Fruit fly (Drosophila melanogaster) whole organism, embryonic: ENCODE results near the gene Pvf2.

Source experiments
- Asciz ChIP-seq: fragments of 200-800 bp; sonication (Bioruptor generic); optimal IDR thresholded peaks from 2 replicates; lab custom pipeline; 2017; ENCODE audit warnings: missing biosample characterization, mild to moderate bottlenecking, missing genetic modification characterization, missing genetic modification reagents
- B-H1 ChIP-seq: fragments of 200-800 bp; sonication (Bioruptor generic); IDR thresholded peaks from 3 replicates; pipeline ENCODE4 v1.3.6; 2022; ENCODE audit warnings: missing biosample characterization, missing genetic modification characterization
- B-H2 ChIP-seq: fragments of 200-800 bp; sonication (Bioruptor generic); optimal IDR thresholded peaks from 2 replicates; lab custom pipeline; 2018; ENCODE audit warnings: missing biosample characterization, mild to moderate bottlenecking, missing genetic modification characterization
- Blimp-1 ChIP-seq: fragments of 200-800 bp; sonication (Bioruptor generic); optimal IDR thresholded peaks from 3 replicates; lab custom pipeline; 2018; ENCODE audit warnings: missing biosample characterization, missing genetic modification characterization, mild to moderate bottlenecking, moderate library complexity, missing genetic modification reagents
- CG11398 ChIP-seq: fragments of 200-800 bp; sonication (Bioruptor generic); optimal IDR thresholded peaks from 2 replicates; lab custom pipeline; 2016; ENCODE audit warnings: missing biosample characterization, missing genetic modification characterization
- CG13624 ChIP-seq: fragments of 200-800 bp; sonication (Bioruptor generic); optimal IDR thresholded peaks from 2 replicates; lab custom pipeline; 2016; ENCODE audit warnings: missing biosample characterization, missing genetic modification characterization
- CG14667 ChIP-seq: fragments of 200-800 bp; sonication (Bioruptor generic); IDR thresholded peaks from 2 replicates; pipeline ENCODE4 v1.3.6; 2022; ENCODE audit warnings: missing biosample characterization, missing genetic modification characterization
- CG14710 ChIP-seq: fragments of 200-800 bp; sonication (Bioruptor generic); optimal IDR thresholded peaks from 3 replicates; lab custom pipeline; 2019; ENCODE audit warnings: missing biosample characterization, mild to moderate bottlenecking, missing genetic modification characterization, moderate library complexity
- CG18619 ChIP-seq: fragments of 200-800 bp; sonication (Bioruptor generic); optimal IDR thresholded peaks from 3 replicates; lab custom pipeline; 2017; ENCODE audit warnings: missing biosample characterization, mild to moderate bottlenecking, missing genetic modification characterization
- CG31441 ChIP-seq: fragments of 200-800 bp; sonication (Bioruptor generic); IDR thresholded peaks from 2 replicates; pipeline ENCODE4 v1.3.6; 2022; ENCODE audit warnings: missing biosample characterization, missing genetic modification characterization
- CG34376 ChIP-seq: fragments of 200-800 bp; sonication (Bioruptor generic); optimal IDR thresholded peaks from 2 replicates; lab custom pipeline; 2018; ENCODE audit warnings: missing biosample characterization, mild to moderate bottlenecking, missing genetic modification characterization
- CG4730 ChIP-seq: fragments of 200-800 bp; sonication (Bioruptor generic); IDR thresholded peaks from 2 replicates; pipeline ENCODE4 v1.3.6; 2022; ENCODE audit warnings: missing biosample characterization, missing genetic modification characterization
- CG9609 ChIP-seq: fragments of 200-800 bp; sonication (Bioruptor generic); optimal IDR thresholded peaks from 3 replicates; lab custom pipeline; 2016; ENCODE audit warnings: missing biosample characterization, missing genetic modification characterization
- Dll ChIP-seq: fragments of 200-800 bp; sonication (Bioruptor generic); IDR thresholded peaks from 4 replicates; pipeline ENCODE4 v1.3.6; 2022; ENCODE audit warnings: missing biosample characterization, missing genetic modification characterization; ENCODE audit not compliant: partially characterized antibody
- Dref ChIP-seq: fragments of 200-800 bp; sonication (Bioruptor generic); IDR thresholded peaks from 2 replicates; pipeline ENCODE4 v1.3.6; 2022; ENCODE audit warnings: missing biosample characterization, missing genetic modification characterization
- Ets65A ChIP-seq: fragments of 200-800 bp; sonication (Bioruptor generic); peaks from one replicate; lab custom pipeline; 2016; ENCODE audit warnings: missing biosample characterization, missing genetic modification characterization
- Meics ChIP-seq: fragments of 200-800 bp; sonication (Bioruptor generic); optimal IDR thresholded peaks from 2 replicates; lab custom pipeline; 2017; ENCODE audit warnings: missing biosample characterization, mild to moderate bottlenecking, missing genetic modification characterization
- NC2β ChIP-seq: fragments of 200-800 bp; sonication (Bioruptor generic); optimal IDR thresholded peaks from 2 replicates; lab custom pipeline; 2016; ENCODE audit warnings: missing biosample characterization, missing genetic modification characterization
- Rfx ChIP-seq: fragments of 200-800 bp; sonication (Bioruptor generic); IDR thresholded peaks from 2 replicates; pipeline ENCODE4 v1.3.6; 2022; ENCODE audit warnings: missing biosample characterization, missing genetic modification characterization
- Scr ChIP-seq: fragments of 200-800 bp; sonication (Bioruptor generic); IDR thresholded peaks from 2 replicates; pipeline ENCODE4 v1.3.6; 2022; ENCODE audit warnings: missing biosample characterization, missing genetic modification characterization; ENCODE audit not compliant: partially characterized antibody
- Side ChIP-seq: fragments of 200-800 bp; sonication (Bioruptor generic); optimal IDR thresholded peaks from 2 replicates; lab custom pipeline; 2016; ENCODE audit warnings: missing biosample characterization, missing genetic modification characterization
- ase ChIP-seq: fragments of 200-800 bp; sonication (Bioruptor generic); IDR thresholded peaks from 3 replicates; pipeline ENCODE4 v1.3.6; 2022; ENCODE audit warnings: missing biosample characterization, missing genetic modification characterization
- disco-r ChIP-seq: fragments of 200-800 bp; sonication (Bioruptor generic); optimal IDR thresholded peaks from 2 replicates; lab custom pipeline; 2016; ENCODE audit warnings: missing biosample characterization, missing genetic modification characterization
- ftz-f1 ChIP-seq: fragments of 200-800 bp; sonication (Bioruptor generic); optimal IDR thresholded peaks from 2 replicates; lab custom pipeline; 2016; ENCODE audit warnings: missing biosample characterization, missing genetic modification characterization
- gsb-n ChIP-seq: fragments of 200-800 bp; sonication (Bioruptor generic); optimal IDR thresholded peaks from 3 replicates; lab custom pipeline; 2018; ENCODE audit warnings: missing biosample characterization, mild to moderate bottlenecking, missing genetic modification characterization
- gt ChIP-seq: fragments of 200-800 bp; sonication (Bioruptor generic); IDR thresholded peaks from 2 replicates; pipeline ENCODE4 v1.3.6; 2022; ENCODE audit warnings: missing biosample characterization, missing genetic modification characterization
- knrl ChIP-seq: fragments of 200-800 bp; sonication (Bioruptor generic); IDR thresholded peaks from 3 replicates; pipeline ENCODE4 v1.3.6; 2022; ENCODE audit warnings: missing biosample characterization, missing genetic modification characterization; ENCODE audit not compliant: partially characterized antibody
- lbe ChIP-seq: fragments of 200-800 bp; sonication (Bioruptor generic); optimal IDR thresholded peaks from 2 replicates; lab custom pipeline; 2016; ENCODE audit warnings: missing biosample characterization, mild to moderate bottlenecking, missing genetic modification characterization
- lov ChIP-seq, 2 experiments: fragments of 200-800 bp in 1 of 2; fragments of >200 bp in 1 of 2; sonication (Bioruptor generic) in 1 of 2; IDR thresholded peaks in 1 of 2; optimal IDR thresholded peaks in 1 of 2; 2 replicates in 1 of 2; 3 replicates in 1 of 2; pipeline versions ENCODE4 v1.3.6 to Lab custom; 2017 to 2022; ENCODE audit warnings: missing biosample characterization in 1 of 2, missing genetic modification characterization in 1 of 2
- mld ChIP-seq: fragments of 200-800 bp; sonication (Bioruptor generic); IDR thresholded peaks from 3 replicates; pipeline ENCODE4 v1.3.6; 2022; ENCODE audit warnings: missing biosample characterization, missing genetic modification characterization; ENCODE audit not compliant: partially characterized antibody
- nerfin-1 ChIP-seq: fragments of 200-800 bp; sonication (Bioruptor generic); optimal IDR thresholded peaks from 3 replicates; lab custom pipeline; 2019; ENCODE audit warnings: missing biosample characterization, mild to moderate bottlenecking, missing genetic modification characterization, moderate library complexity
- nerfin-2 ChIP-seq: fragments of 200-800 bp; sonication (Bioruptor generic); IDR thresholded peaks from 2 replicates; pipeline ENCODE4 v1.3.6; 2022; ENCODE audit warnings: missing biosample characterization, missing genetic modification characterization; ENCODE audit not compliant: partially characterized antibody
- nmo ChIP-seq: fragments of 200-800 bp; sonication (Bioruptor generic); optimal IDR thresholded peaks from 2 replicates; lab custom pipeline; 2018; ENCODE audit warnings: missing biosample characterization, mild to moderate bottlenecking, missing genetic modification characterization, moderate library complexity
- oc ChIP-seq: fragments of 200-800 bp; sonication (Bioruptor generic); optimal IDR thresholded peaks from 2 replicates; lab custom pipeline; 2018; ENCODE audit warnings: missing biosample characterization, mild to moderate bottlenecking, missing genetic modification characterization, moderate library complexity
- pho ChIP-seq: fragments of 200-800 bp; sonication (Bioruptor generic); optimal IDR thresholded peaks from 2 replicates; lab custom pipeline; 2016; ENCODE audit warnings: missing biosample characterization, missing genetic modification characterization
- phol ChIP-seq: fragments of 200-800 bp; sonication (Bioruptor generic); optimal IDR thresholded peaks from 3 replicates; lab custom pipeline; 2018; ENCODE audit warnings: missing biosample characterization, mild to moderate bottlenecking, missing genetic modification characterization, moderate library complexity
- pita ChIP-seq: fragments of 200-800 bp; sonication (Bioruptor generic); optimal IDR thresholded peaks from 2 replicates; lab custom pipeline; 2017; ENCODE audit warnings: missing biosample characterization, mild to moderate bottlenecking, missing genetic modification characterization
- pnt ChIP-seq: fragments of 200-800 bp; sonication (Bioruptor generic); optimal IDR thresholded peaks from 3 replicates; lab custom pipeline; 2016; ENCODE audit warnings: missing biosample characterization, missing genetic modification characterization
- seq ChIP-seq: fragments of 200-800 bp; sonication (Bioruptor generic); IDR thresholded peaks from 2 replicates; pipeline ENCODE4 v1.3.6; 2022; ENCODE audit warnings: missing biosample characterization, missing genetic modification characterization
- sisA ChIP-seq: fragments of 200-800 bp; sonication (Bioruptor generic); IDR thresholded peaks from 2 replicates; pipeline ENCODE4 v1.3.6; 2022; ENCODE audit warnings: missing biosample characterization, missing genetic modification characterization
- slp2 ChIP-seq: fragments of 200-800 bp; sonication (Bioruptor generic); optimal IDR thresholded peaks from 2 replicates; lab custom pipeline; 2016; ENCODE audit warnings: missing biosample characterization, missing genetic modification characterization
- sna ChIP-seq: fragments of 200-800 bp; sonication (Bioruptor generic); IDR thresholded peaks from 2 replicates; pipeline ENCODE4 v1.3.6; 2022; ENCODE audit warnings: missing biosample characterization, missing genetic modification characterization; ENCODE audit not compliant: partially characterized antibody
- tin ChIP-seq: fragments of 200-800 bp; sonication (Bioruptor generic); optimal IDR thresholded peaks from 3 replicates; lab custom pipeline; 2016; ENCODE audit warnings: missing biosample characterization, missing genetic modification characterization
- ttk ChIP-seq: fragments of 200-800 bp; sonication (Bioruptor generic); IDR thresholded peaks from 2 replicates; pipeline ENCODE4 v2.1.2; 2022; ENCODE audit warnings: missing biosample characterization, missing genetic modification characterization
- twi ChIP-seq: fragments of 200-800 bp; optimal IDR thresholded peaks from 2 replicates; lab custom pipeline; 2019; ENCODE audit warnings: missing biosample characterization, mild to moderate bottlenecking, missing genetic modification characterization, moderate library complexity
- tx ChIP-seq: fragments of 200-800 bp; sonication (Bioruptor generic); optimal IDR thresholded peaks from 2 replicates; lab custom pipeline; 2016; ENCODE audit warnings: missing biosample characterization, missing genetic modification characterization
- vnd ChIP-seq: fragments of 200-800 bp; sonication (Bioruptor generic); IDR thresholded peaks from 3 replicates; pipeline ENCODE4 v1.3.6; 2022; ENCODE audit warnings: missing biosample characterization, missing genetic modification characterization; ENCODE audit not compliant: partially characterized antibody
- wek ChIP-seq: fragments of 200-800 bp; sonication (Bioruptor generic); optimal IDR thresholded peaks from 3 replicates; lab custom pipeline; 2018; ENCODE audit warnings: missing biosample characterization, mild to moderate bottlenecking, missing genetic modification characterization, moderate library complexity

Pvf2 gene

DNA sequence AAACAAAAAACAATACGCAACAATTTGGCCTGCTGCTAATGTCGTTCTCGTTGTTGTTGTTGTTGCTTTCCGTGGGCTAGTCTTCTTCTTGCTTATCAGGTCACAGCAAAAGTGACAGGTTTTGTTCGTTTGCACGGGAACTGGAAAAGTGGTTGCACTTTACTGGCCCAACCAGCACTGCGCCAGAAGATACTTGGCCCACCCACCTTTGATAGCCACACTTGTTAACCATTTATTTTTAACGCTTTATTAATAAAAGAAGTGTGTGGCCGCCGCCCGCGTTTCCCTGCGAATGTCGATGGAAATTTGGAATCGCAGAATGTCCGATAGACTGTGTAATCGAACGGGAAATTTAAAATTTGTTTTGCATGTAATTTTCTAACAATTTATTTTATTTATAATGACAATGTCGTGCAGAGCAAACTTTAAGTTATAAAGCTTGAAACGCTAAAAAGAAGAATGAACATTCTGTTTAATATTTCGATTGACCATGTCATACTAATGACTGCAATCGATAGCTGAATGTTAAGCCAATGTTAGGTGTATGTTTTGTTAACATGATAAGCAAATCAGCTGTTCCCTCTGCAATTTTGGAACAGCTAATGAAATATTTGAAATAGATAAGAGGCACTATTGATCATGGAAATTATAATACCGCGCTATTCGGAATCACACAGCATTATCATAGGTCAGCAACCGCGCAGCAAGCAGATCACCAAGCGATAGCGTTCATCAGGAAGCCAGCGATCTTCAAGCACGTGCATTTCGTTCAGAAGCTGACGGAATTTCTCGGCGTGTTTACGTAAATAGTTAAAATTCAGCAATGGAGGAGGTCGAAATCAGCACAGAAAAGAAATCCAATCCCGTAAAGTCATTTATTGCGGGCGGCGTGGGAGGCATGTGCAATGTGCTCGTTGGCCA, 57.2 kb downstream of the Pvf2 start, which contains the start of the genes CG31908 and MME1 (continued):
- TF ChIP-seq nerfin-1 (tag; lab: Kevin White, UChicago) (peak; percentile 53), ase (GFP tag; lab: Robert Waterston, UW) (no peak), CG31441 (GFP tag; lab: Robert Waterston, UW) (no peak), gt (GFP tag; lab: Robert Waterston, UW) (no peak), twi (no peak), CG9609 (GFP tag; lab: Kevin White, UChicago) (peak; percentile 27), slp2 (GFP tag; lab: Kevin White, UChicago) (no peak), gsb-n (tag; lab: Kevin White, UChicago) (peak; percentile 17), B-H1 (GFP tag; lab: Robert Waterston, UW) (no peak), Rfx (GFP tag; lab: Robert Waterston, UW) (peak; percentile 28; the same call in 1 of the 2 replicates), knrl (GFP tag; lab: Robert Waterston, UW) (peak; percentile 67), pho (GFP tag; lab: Kevin White, UChicago) (peak; percentile 52), lbe (GFP tag; lab: Kevin White, UChicago) (peak; percentile 30), CG14710 (tag; lab: Kevin White, UChicago) (peak; percentile 46), tin (GFP tag; lab: Kevin White, UChicago) (no peak), Ets65A (GFP tag; lab: Kevin White, UChicago) (peak; percentile 93), CG34376 (GFP tag; lab: Kevin White, UChicago) (peak; percentile 69), disco-r (GFP tag; lab: Kevin White, UChicago) (no peak), phol (tag; lab: Kevin White, UChicago) (peak; percentile 18), nmo (GFP tag; lab: Kevin White, UChicago) (peak; percentile 41), Asciz (GFP tag; lab: Kevin White, UChicago) (no peak), pnt (GFP tag; lab: Kevin White, UChicago) (no peak), lov (optimal IDR thresholded peaks at IDR 0.05; lab: Kevin White, UChicago) (no peak), lov (GFP tag; IDR thresholded peaks at IDR 0.05; lab: Robert Waterston, UW) (no peak), CG14667 (GFP tag; lab: Robert Waterston, UW) (no peak), CG4730 (no peak), Side (GFP tag; lab: Kevin White, UChicago) (peak; percentile 17), vnd (GFP tag; lab: Robert Waterston, UW) (peak; percentile 78), pita (GFP tag; lab: Kevin White, UChicago) (no peak), B-H2 (GFP tag; lab: Kevin White, UChicago) (no peak), oc (no peak), sna (peak; percentile 82), Dref (GFP tag; lab: Robert Waterston, UW) (peak; percentile 70), ftz-f1 (no peak), mld (GFP tag; lab: Robert Waterston, UW) (no peak; the same call in 2 of the 3 replicates), CG11398 (GFP tag; lab: Kevin White, UChicago) (no peak), ttk (no peak), nerfin-2 (GFP tag; lab: Robert Waterston, UW) (peak; percentile 91), wek (GFP tag; lab: Kevin White, UChicago) (no peak), seq (GFP tag; lab: Robert Waterston, UW) (no peak), CG13624 (GFP tag; lab: Kevin White, UChicago) (peak; percentile 35), Meics (GFP tag; lab: Kevin White, UChicago) (no peak), tx (GFP tag; lab: Kevin White, UChicago) (no peak), CG18619 (GFP tag; lab: Kevin White, UChicago) (no peak), Scr (peak; percentile 85), sisA (0 out of 2 replicates have a peak, but pooled peaks have one; percentile 5), Blimp-1 (no peak), NC2β (GFP tag; lab: Kevin White, UChicago) (no peak), Dll (peak; percentile 88)
